Fruit fly (Drosophila melanogaster) Kc167 (cell line): ENCODE results near the gene Jon99Ciii.

ENCODE experiments used
- Myc ChIP-seq: fragments of >200 bp; optimal IDR thresholded peaks from 2 replicates; lab custom pipeline; 2017; ENCODE audit warnings: missing external identifiers
- Sin3A ChIP-seq: fragments of >200 bp; optimal IDR thresholded peaks from 2 replicates; lab custom pipeline; 2018; ENCODE audit warnings: missing external identifiers
- h ChIP-seq: fragments of >200 bp; optimal IDR thresholded peaks from 3 replicates; lab custom pipeline; 2018; ENCODE audit warnings: missing external identifiers
- insv ChIP-seq: fragments of >200 bp; optimal IDR thresholded peaks from 3 replicates; lab custom pipeline; 2018; ENCODE audit warnings: missing external identifiers
- psq ChIP-seq: fragments of >200 bp; optimal IDR thresholded peaks from 2 replicates; lab custom pipeline; 2017; ENCODE audit warnings: missing external identifiers
- ttk ChIP-seq: sonication (Bioruptor generic); optimal IDR thresholded peaks from 2 replicates; lab custom pipeline; 2017; ENCODE audit warnings: missing external identifiers

DNA sequence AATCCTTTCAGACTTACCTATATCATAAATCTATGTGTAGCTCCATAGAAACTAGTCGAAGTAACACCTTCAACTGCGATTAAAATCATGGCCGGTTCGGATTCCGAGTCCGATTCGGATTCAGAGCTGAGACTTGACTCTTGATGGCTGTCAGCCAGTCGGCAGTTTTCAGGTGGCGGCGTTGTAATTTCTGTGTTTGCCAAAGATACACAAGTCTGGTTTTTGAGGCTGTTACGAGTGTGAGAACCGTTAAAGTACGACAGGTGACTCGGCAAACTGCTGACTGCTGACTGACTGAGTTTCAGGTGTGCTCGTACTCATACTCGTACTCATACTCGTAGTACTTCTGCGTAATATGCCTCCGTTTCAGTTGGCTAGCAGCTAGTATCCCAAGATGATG lies 30.8 kb upstream of the Jon99Ciii start:
- TF ChIP-seq h (lab: Kevin White, UChicago) (no peak), Sin3A (lab: Kevin White, UChicago) (no peak), insv (lab: Kevin White, UChicago) (no peak), psq (lab: Kevin White, UChicago) (no peak), ttk (lab: Kevin White, UChicago) (no peak), Myc (lab: Kevin White, UChicago) (no peak)
